Fruit fly (Drosophila melanogaster) whole organism, adult: ENCODE measurements around the gene Rab5.

ENCODE experiments used
- CG11617 ChIP-seq: fragments of 200-800 bp; sonication (Bioruptor generic); optimal IDR thresholded peaks from 2 replicates; lab custom pipeline; 2017; ENCODE audit warnings: mild to moderate bottlenecking, missing biosample characterization, missing genetic modification reagents, missing genetic modification characterization
- CG12768 ChIP-seq: fragments of 200-800 bp; sonication (Bioruptor generic); optimal IDR thresholded peaks from 2 replicates; lab custom pipeline; 2017; ENCODE audit warnings: missing biosample characterization, missing genetic modification characterization, mild to moderate bottlenecking, moderate library complexity, missing genetic modification reagents
- CG14711 ChIP-seq: fragments of 200-800 bp; sonication (Bioruptor generic); optimal IDR thresholded peaks from 2 replicates; lab custom pipeline; 2018; ENCODE audit warnings: missing biosample characterization, mild to moderate bottlenecking, missing genetic modification characterization, moderate library complexity
- CG1620 ChIP-seq: fragments of 200-800 bp; sonication (Bioruptor generic); optimal IDR thresholded peaks from 2 replicates; lab custom pipeline; 2016; ENCODE audit warnings: missing biosample characterization, missing genetic modification characterization
- CG33017 ChIP-seq: fragments of 200-800 bp; sonication (Bioruptor generic); optimal IDR thresholded peaks from 2 replicates; lab custom pipeline; 2018; ENCODE audit warnings: missing biosample characterization, mild to moderate bottlenecking, missing genetic modification characterization, moderate library complexity
- CG5204 ChIP-seq: fragments of 200-800 bp; sonication (Bioruptor generic); optimal IDR thresholded peaks from 2 replicates; lab custom pipeline; 2016; ENCODE audit warnings: missing biosample characterization, missing genetic modification characterization
- CG7045 ChIP-seq: fragments of 200-800 bp; sonication (Bioruptor generic); optimal IDR thresholded peaks from 2 replicates; lab custom pipeline; 2017; ENCODE audit warnings: missing biosample characterization, mild to moderate bottlenecking, missing genetic modification characterization
- CG7101 ChIP-seq: fragments of 200-800 bp; sonication (Bioruptor generic); optimal IDR thresholded peaks from 2 replicates; lab custom pipeline; 2018; ENCODE audit warnings: missing biosample characterization, mild to moderate bottlenecking, missing genetic modification characterization, moderate library complexity
- Clk ChIP-seq: fragments of 200-800 bp; sonication (Bioruptor generic); optimal IDR thresholded peaks from 2 replicates; lab custom pipeline; 2017; ENCODE audit warnings: missing biosample characterization, missing genetic modification characterization
- Crg-1 ChIP-seq: fragments of 200-800 bp; sonication (Bioruptor generic); optimal IDR thresholded peaks from 2 replicates; lab custom pipeline; 2016; ENCODE audit warnings: missing biosample characterization, missing genetic modification characterization
- Hr96 ChIP-seq: fragments of 200-800 bp; sonication (Bioruptor generic); optimal IDR thresholded peaks from 2 replicates; lab custom pipeline; 2016; ENCODE audit warnings: missing biosample characterization, missing genetic modification characterization
- Mnt ChIP-seq: fragments of 200-800 bp; sonication (Bioruptor generic); optimal IDR thresholded peaks from 2 replicates; lab custom pipeline; 2016; ENCODE audit warnings: missing biosample characterization, mild to moderate bottlenecking, missing genetic modification characterization
- bab1 ChIP-seq: fragments of 200-800 bp; sonication (Bioruptor generic); optimal IDR thresholded peaks from 3 replicates; lab custom pipeline; 2019; ENCODE audit warnings: missing biosample characterization, mild to moderate bottlenecking, missing genetic modification characterization, moderate library complexity
- cic ChIP-seq: fragments of 200-800 bp; sonication (Bioruptor generic); optimal IDR thresholded peaks from 2 replicates; lab custom pipeline; 2017; ENCODE audit warnings: missing biosample characterization, mild to moderate bottlenecking, missing genetic modification characterization, moderate library complexity
- cnc ChIP-seq, 2 experiments: fragments of >200 bp; optimal IDR thresholded peaks; 2 replicates each; lab custom pipeline; 2017
- kay ChIP-seq: fragments of 200-800 bp; sonication (Bioruptor generic); peaks from one replicate; lab custom pipeline; 2016; ENCODE audit warnings: missing biosample characterization, missing genetic modification characterization, borderline replicate concordance
- ovo ChIP-seq: fragments of 200-800 bp; sonication (Bioruptor generic); optimal IDR thresholded peaks from 2 replicates; lab custom pipeline; 2016; ENCODE audit warnings: missing biosample characterization, missing genetic modification characterization
- pad ChIP-seq: fragments of 200-800 bp; sonication (Bioruptor generic); optimal IDR thresholded peaks from 3 replicates; lab custom pipeline; 2017; ENCODE audit warnings: missing biosample characterization, missing genetic modification characterization, mild to moderate bottlenecking, moderate library complexity, missing genetic modification reagents
- tj ChIP-seq: fragments of 200-800 bp; sonication (Bioruptor generic); optimal IDR thresholded peaks from 3 replicates; lab custom pipeline; 2017; ENCODE audit warnings: missing biosample characterization, mild to moderate bottlenecking, missing genetic modification characterization, moderate library complexity
- toe ChIP-seq: fragments of 200-800 bp; sonication (Bioruptor generic); optimal IDR thresholded peaks from 2 replicates; lab custom pipeline; 2016; ENCODE audit warnings: missing biosample characterization, missing genetic modification characterization

Rab5 gene

DNA sequence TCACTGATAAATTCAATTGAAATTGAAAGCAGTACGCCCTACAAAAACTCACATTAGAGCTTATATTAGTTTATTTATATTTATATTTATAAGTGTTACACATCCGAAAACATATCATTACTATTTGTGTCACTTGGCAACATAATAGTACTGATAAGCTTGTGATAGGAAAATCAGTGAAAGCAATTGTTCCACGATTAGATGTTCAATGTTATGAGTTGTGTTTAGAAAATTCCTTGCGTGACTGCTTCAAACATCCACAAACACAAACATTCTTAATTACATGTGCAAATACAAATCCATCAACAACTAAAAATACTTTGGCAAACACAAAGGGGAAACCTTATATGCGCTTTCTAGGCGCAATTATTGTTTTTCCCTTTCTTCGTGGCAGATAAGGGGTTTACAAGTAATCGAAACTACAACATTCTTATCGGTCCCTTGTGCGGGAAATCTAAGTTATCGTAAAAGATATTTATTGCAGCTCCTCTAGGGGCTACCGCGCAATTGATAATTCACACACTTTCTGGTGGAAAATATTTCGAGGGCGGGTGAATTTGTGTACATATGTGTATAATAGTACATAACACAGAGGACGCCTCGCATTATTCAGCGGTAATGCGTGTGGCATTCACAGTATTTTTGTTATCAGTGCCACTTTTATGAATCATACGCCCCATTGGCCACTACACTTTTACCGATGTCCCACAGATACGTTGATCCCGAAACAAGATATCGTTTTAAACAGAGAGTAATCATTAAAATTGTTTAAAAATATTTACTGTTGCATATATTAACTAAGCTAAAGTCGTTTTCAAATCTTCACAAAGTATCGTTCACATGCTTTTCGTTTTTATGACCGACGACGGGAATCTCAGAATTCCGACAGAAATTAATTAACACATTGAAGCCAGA lies 2.9 kb downstream of the Rab5 start:
- TF ChIP-seq tj (GFP tag; lab: Kevin White, UChicago) (no peak), cic (GFP tag; lab: Kevin White, UChicago) (peak; percentile 22), kay (peak; percentile 91)

DNA sequence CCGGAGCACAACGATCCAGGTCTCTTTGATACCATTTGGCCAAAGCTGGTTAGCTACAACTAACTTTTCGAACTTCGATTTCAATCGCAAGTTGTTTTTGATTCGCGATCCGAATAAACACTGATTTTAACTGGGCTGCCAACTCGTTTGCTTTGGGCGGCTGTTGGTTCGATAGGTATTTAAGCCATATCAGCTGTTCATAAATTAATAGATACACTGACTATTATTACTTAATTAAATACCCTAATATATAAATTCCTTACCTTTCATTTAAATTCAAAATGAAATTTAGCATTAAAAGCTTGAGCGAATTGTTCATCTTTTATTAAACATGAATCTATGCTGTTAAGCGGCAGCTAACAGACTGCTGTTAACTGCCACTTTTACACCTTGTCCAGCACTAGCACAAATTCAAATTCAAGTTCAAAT lies 7.8 kb downstream of the Rab5 start, which contains the start of gene CG9967:
Gene CG9967, minus strand, starts transcription at position 129 of the 429 bp plus-strand sequence.
- no peak for TF ChIP-seq Clk
- peak; percentile 3 for TF ChIP-seq cic (GFP tag; lab: Kevin White, UChicago)
- TF ChIP-seq CG14711 (tag; lab: Kevin White, UChicago) = no peak
- TF ChIP-seq CG7101 (tag; lab: Kevin White, UChicago) = peak; percentile 4
- TF ChIP-seq CG12768 (GFP tag; lab: Kevin White, UChicago) = no peak
- peak; percentile 14 for TF ChIP-seq CG11617 (GFP tag; lab: Kevin White, UChicago)
- no peak for TF ChIP-seq cnc (optimal IDR thresholded peaks at IDR 0.05; lab: Kevin White, UChicago)
- TF ChIP-seq CG33017 (tag; lab: Kevin White, UChicago) = no peak
- TF ChIP-seq kay = no peak
- peak; percentile 65 for TF ChIP-seq bab1 (GFP tag; lab: Kevin White, UChicago)
- TF ChIP-seq toe (GFP tag; lab: Kevin White, UChicago) = no peak
- TF ChIP-seq CG1620 = no peak
- no peak for TF ChIP-seq Mnt (GFP tag; lab: Kevin White, UChicago)
- peak; percentile 26 for TF ChIP-seq pad (GFP tag; lab: Kevin White, UChicago)
- TF ChIP-seq Hr96 (GFP tag; lab: Kevin White, UChicago) = no peak
- no peak for TF ChIP-seq tj (GFP tag; lab: Kevin White, UChicago)
- TF ChIP-seq CG5204 (GFP tag; lab: Kevin White, UChicago) = no peak

DNA sequence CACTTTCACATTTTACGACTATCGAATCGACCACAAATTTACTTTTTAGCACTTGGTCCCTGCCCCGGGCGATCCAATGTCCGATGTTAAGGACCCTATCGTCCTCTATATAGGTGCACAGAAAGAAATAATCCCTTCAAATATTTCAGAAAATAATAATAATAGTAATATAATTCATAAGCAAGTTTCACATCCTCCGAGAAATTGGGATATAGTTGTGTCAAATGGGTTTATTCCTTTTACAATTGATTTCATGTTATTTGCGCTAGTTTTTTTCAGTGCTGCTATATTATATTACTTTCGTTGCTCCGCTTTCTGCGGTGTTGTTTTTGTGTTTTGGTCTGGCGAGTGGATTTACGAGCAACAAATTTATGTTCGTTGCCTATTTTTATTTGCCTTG lies 16.6 kb downstream of the Rab5 start:
- TF ChIP-seq Mnt (GFP tag; lab: Kevin White, UChicago) (no peak), pad (GFP tag; lab: Kevin White, UChicago) (no peak), CG11617 (GFP tag; lab: Kevin White, UChicago) (no peak), CG33017 (tag; lab: Kevin White, UChicago) (no peak), Crg-1 (GFP tag; lab: Kevin White, UChicago) (no peak), bab1 (GFP tag; lab: Kevin White, UChicago) (no peak), toe (GFP tag; lab: Kevin White, UChicago) (no peak), cnc (optimal IDR thresholded peaks at IDR 0.05; lab: Kevin White, UChicago) (no peak), Hr96 (GFP tag; lab: Kevin White, UChicago) (no peak), CG12768 (GFP tag; lab: Kevin White, UChicago) (no peak), ovo (GFP tag; lab: Kevin White, UChicago) (no peak), Clk (no peak)

DNA sequence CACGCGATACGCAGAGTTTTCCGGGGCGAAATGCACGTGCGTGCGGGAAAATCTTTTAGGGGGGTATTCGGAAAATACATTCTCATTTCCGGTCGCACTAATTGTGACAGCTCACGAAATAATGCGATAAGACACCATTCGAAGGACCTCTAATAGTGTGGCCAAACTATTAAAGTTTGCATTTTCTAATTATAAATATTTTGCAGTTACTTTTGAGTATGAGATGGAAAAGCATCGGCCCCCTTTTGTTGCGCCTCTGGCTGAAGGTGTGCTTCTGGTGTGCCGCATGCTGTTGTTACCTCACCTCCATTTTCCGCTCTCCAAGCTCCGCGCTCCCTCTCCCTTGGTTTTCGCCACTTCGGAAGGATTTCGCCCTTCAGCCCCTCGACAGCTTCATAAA lies 50.9 kb downstream of the Rab5 start:
- TF ChIP-seq CG14711 (tag; lab: Kevin White, UChicago) = no peak
- no peak for TF ChIP-seq cnc (optimal IDR thresholded peaks at IDR 0.05; lab: Kevin White, UChicago)
- no peak for TF ChIP-seq Mnt (GFP tag; lab: Kevin White, UChicago)
- TF ChIP-seq pad (GFP tag; lab: Kevin White, UChicago) = no peak
- TF ChIP-seq CG7101 (tag; lab: Kevin White, UChicago) = no peak
- no peak for TF ChIP-seq kay
- TF ChIP-seq tj (GFP tag; lab: Kevin White, UChicago) = no peak
- no peak for TF ChIP-seq ovo (GFP tag; lab: Kevin White, UChicago)
- no peak for TF ChIP-seq bab1 (GFP tag; lab: Kevin White, UChicago)
- no peak for TF ChIP-seq Hr96 (GFP tag; lab: Kevin White, UChicago)
- TF ChIP-seq CG1620 = no peak
- no peak for TF ChIP-seq CG33017 (tag; lab: Kevin White, UChicago)
- no peak for TF ChIP-seq toe (GFP tag; lab: Kevin White, UChicago)
- no peak for TF ChIP-seq Clk
- no peak for TF ChIP-seq Crg-1 (GFP tag; lab: Kevin White, UChicago)
- TF ChIP-seq CG11617 (GFP tag; lab: Kevin White, UChicago) = no peak
- no peak for TF ChIP-seq cic (GFP tag; lab: Kevin White, UChicago)

DNA sequence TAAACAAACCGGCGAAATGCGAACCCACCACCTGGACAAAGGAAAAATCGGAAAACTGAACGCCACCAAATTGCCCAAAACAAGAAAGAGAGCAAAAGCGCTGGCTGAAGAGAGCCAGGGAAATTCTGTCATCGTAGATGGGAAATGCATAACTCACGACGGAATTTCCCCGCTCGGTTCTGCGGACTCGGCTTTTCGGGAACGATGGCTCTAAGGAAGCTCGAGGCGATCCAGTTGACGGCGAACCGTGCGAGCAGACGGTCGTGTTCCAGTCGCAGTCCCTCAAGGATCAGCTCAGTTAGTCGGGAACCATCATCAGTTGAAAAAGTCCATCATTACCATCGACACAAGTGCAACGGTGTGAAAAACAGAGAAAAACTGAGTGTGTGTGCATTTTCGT lies 53.6 kb downstream of the Rab5 start, which contains the start of gene eys:
Gene eys, plus strand, starts transcription at position 232 of the 400 bp plus-strand sequence.
- TF ChIP-seq CG7045 = no peak
- no peak for TF ChIP-seq kay
- no peak for TF ChIP-seq Clk
- no peak for TF ChIP-seq CG33017 (tag; lab: Kevin White, UChicago)
